Worm (Caenorhabditis elegans): ENCODE data around the gene B0457.2.

B0457.2 gene

ce11 chrII:8923187-8923586 is 3.2 kb downstream of the B0457.2 start:
- TF ChIP-seq hmbx-1 (tag; optimal IDR thresholded peaks at IDR 0.05): no peak
- no peak for TF ChIP-seq sea-1 (GFP tag; conservative IDR thresholded peaks at IDR 0.05)
- TF ChIP-seq ceh-36 (tag; optimal IDR thresholded peaks at IDR 0.05): no peak
- TF ChIP-seq ceh-13 (GFP tag; optimal IDR thresholded peaks at IDR 0.05): no peak
- TF ChIP-seq aly-1 (tag; optimal IDR thresholded peaks at IDR 0.05): no peak
- no peak for TF ChIP-seq ets-7 (tag; optimal IDR thresholded peaks at IDR 0.05)
- no peak for TF ChIP-seq scrt-1 (GFP tag; IDR thresholded peaks at IDR 0.05)
- TF ChIP-seq pes-1 (GFP tag; IDR thresholded peaks at IDR 0.05): no peak
- TF ChIP-seq ama-1 (optimal IDR thresholded peaks at IDR 0.05): no peak
- no peak for TF ChIP-seq flt-1 (GFP tag; IDR thresholded peaks at IDR 0.05)
- no peak for TF ChIP-seq F13C5.2 (tag; optimal IDR thresholded peaks at IDR 0.05)
- TF ChIP-seq tbx-37 (GFP tag; conservative IDR thresholded peaks at IDR 0.05): no peak

- TF ChIP-seq hmbx-1 (tag; optimal IDR thresholded peaks at IDR 0.05): no peak
- no peak for TF ChIP-seq hmg-4 (GFP tag; optimal IDR thresholded peaks at IDR 0.05)
- TF ChIP-seq hnd-1 (tag; optimal IDR thresholded peaks at IDR 0.05): no peak
- no peak for TF ChIP-seq tra-4 (tag; optimal IDR thresholded peaks at IDR 0.05)
- no peak for TF ChIP-seq sea-1 (GFP tag; conservative IDR thresholded peaks at IDR 0.05)
- TF ChIP-seq aly-1 (tag; optimal IDR thresholded peaks at IDR 0.05): no peak
- TF ChIP-seq F13C5.2 (tag; optimal IDR thresholded peaks at IDR 0.05): no peak
- no peak for TF ChIP-seq pes-1 (GFP tag; IDR thresholded peaks at IDR 0.05)
- TF ChIP-seq ceh-13 (GFP tag; optimal IDR thresholded peaks at IDR 0.05): no peak
- TF ChIP-seq B0310.2 (tag; optimal IDR thresholded peaks at IDR 0.05): no peak
- TF ChIP-seq tbx-37 (GFP tag; conservative IDR thresholded peaks at IDR 0.05): no peak
- TF ChIP-seq ets-7 (tag; optimal IDR thresholded peaks at IDR 0.05): no peak
- TF ChIP-seq tbx-11 (GFP tag; IDR thresholded peaks at IDR 0.05): no peak
- TF ChIP-seq ama-1 (optimal IDR thresholded peaks at IDR 0.05): no peak
- no peak for TF ChIP-seq scrt-1 (GFP tag; IDR thresholded peaks at IDR 0.05)
- no peak for TF ChIP-seq ceh-36 (tag; optimal IDR thresholded peaks at IDR 0.05)
Observed at ce11 chrII:8922140-8922539, 4.2 kb downstream of the B0457.2 start, which contains the start of gene B0457.6. Gene B0457.6 (plus strand): TSS chrII:8922423.

ce11 chrII:8921456-8921855 is 4.9 kb downstream of the B0457.2 start:
- TF ChIP-seq B0310.2 (tag; optimal IDR thresholded peaks at IDR 0.05): no peak
- TF ChIP-seq hmbx-1 (tag; optimal IDR thresholded peaks at IDR 0.05): no peak
- no peak for TF ChIP-seq ceh-36 (tag; optimal IDR thresholded peaks at IDR 0.05)
- TF ChIP-seq tra-4 (tag; optimal IDR thresholded peaks at IDR 0.05): no peak
- no peak for TF ChIP-seq tbx-37 (GFP tag; conservative IDR thresholded peaks at IDR 0.05)
- TF ChIP-seq F13C5.2 (tag; optimal IDR thresholded peaks at IDR 0.05): no peak
- no peak for TF ChIP-seq scrt-1 (GFP tag; IDR thresholded peaks at IDR 0.05)
- no peak for TF ChIP-seq hnd-1 (tag; optimal IDR thresholded peaks at IDR 0.05)
- TF ChIP-seq ets-7 (tag; optimal IDR thresholded peaks at IDR 0.05): no peak
- TF ChIP-seq aly-1 (tag; optimal IDR thresholded peaks at IDR 0.05): no peak

- TF ChIP-seq ceh-36 (tag; optimal IDR thresholded peaks at IDR 0.05): no peak
- no peak for TF ChIP-seq ama-1 (optimal IDR thresholded peaks at IDR 0.05)
- TF ChIP-seq hmbx-1 (tag; optimal IDR thresholded peaks at IDR 0.05): no peak
- no peak for TF ChIP-seq hnd-1 (tag; optimal IDR thresholded peaks at IDR 0.05)
- TF ChIP-seq tbx-11 (GFP tag; IDR thresholded peaks at IDR 0.05): no peak
- TF ChIP-seq sea-1 (GFP tag; conservative IDR thresholded peaks at IDR 0.05): no peak
- no peak for TF ChIP-seq hmg-4 (GFP tag; optimal IDR thresholded peaks at IDR 0.05)
- no peak for TF ChIP-seq scrt-1 (GFP tag; IDR thresholded peaks at IDR 0.05)
- no peak for TF ChIP-seq pes-1 (GFP tag; IDR thresholded peaks at IDR 0.05)
- TF ChIP-seq tbx-37 (GFP tag; conservative IDR thresholded peaks at IDR 0.05): no peak
Observed at ce11 chrII:8920955-8921354, 5.4 kb downstream of the B0457.2 start.

- TF ChIP-seq ceh-36 (tag; optimal IDR thresholded peaks at IDR 0.05) (no peak), tra-4 (tag; optimal IDR thresholded peaks at IDR 0.05) (no peak), tbx-11 (GFP tag; IDR thresholded peaks at IDR 0.05) (no peak)
Observed at ce11 chrII:8920315-8920714, 6.0 kb downstream of the B0457.2 start.

ce11 chrII:8917339-8917738 is 9.0 kb downstream of the B0457.2 start:
- no peak for TF ChIP-seq scrt-1 (GFP tag; IDR thresholded peaks at IDR 0.05)
- no peak for TF ChIP-seq hmg-4 (GFP tag; optimal IDR thresholded peaks at IDR 0.05)
- TF ChIP-seq pes-1 (GFP tag; IDR thresholded peaks at IDR 0.05): no peak
- no peak for TF ChIP-seq hnd-1 (tag; optimal IDR thresholded peaks at IDR 0.05)
- TF ChIP-seq F13C5.2 (tag; optimal IDR thresholded peaks at IDR 0.05): no peak
- TF ChIP-seq ama-1 (optimal IDR thresholded peaks at IDR 0.05): no peak

- TF ChIP-seq tbx-11 (GFP tag; IDR thresholded peaks at IDR 0.05) (no peak), ets-7 (tag; optimal IDR thresholded peaks at IDR 0.05) (no peak), hmbx-1 (tag; optimal IDR thresholded peaks at IDR 0.05) (no peak)
Observed at ce11 chrII:8916656-8917055, 9.7 kb downstream of the B0457.2 start.

ce11 chrII:8914654-8915053 is 11.7 kb downstream of the B0457.2 start:
- TF ChIP-seq tra-4 (tag; optimal IDR thresholded peaks at IDR 0.05): no peak
- TF ChIP-seq F13C5.2 (tag; optimal IDR thresholded peaks at IDR 0.05): no peak
- TF ChIP-seq B0310.2 (tag; optimal IDR thresholded peaks at IDR 0.05): no peak
- no peak for TF ChIP-seq pes-1 (GFP tag; IDR thresholded peaks at IDR 0.05)
- no peak for TF ChIP-seq hmg-4 (GFP tag; optimal IDR thresholded peaks at IDR 0.05)
- TF ChIP-seq flt-1 (GFP tag; IDR thresholded peaks at IDR 0.05): no peak
- TF ChIP-seq ama-1 (optimal IDR thresholded peaks at IDR 0.05): no peak
- TF ChIP-seq ets-7 (tag; optimal IDR thresholded peaks at IDR 0.05): no peak
- no peak for TF ChIP-seq ceh-13 (GFP tag; optimal IDR thresholded peaks at IDR 0.05)
- TF ChIP-seq tbx-11 (GFP tag; IDR thresholded peaks at IDR 0.05): no peak
- no peak for TF ChIP-seq sea-1 (GFP tag; conservative IDR thresholded peaks at IDR 0.05)
- TF ChIP-seq tbx-37 (GFP tag; conservative IDR thresholded peaks at IDR 0.05): no peak

Measured in whole organism, early embryonic.